Fruit fly (Drosophila melanogaster) whole organism, embryonic: ENCODE data around the gene CG9961.

Experiments used
- Asciz ChIP-seq: fragments of 200-800 bp; sonication (Bioruptor generic); optimal IDR thresholded peaks from 2 replicates; lab custom pipeline; 2017; ENCODE audit warnings: missing biosample characterization, mild to moderate bottlenecking, missing genetic modification characterization, missing genetic modification reagents
- B-H1 ChIP-seq: fragments of 200-800 bp; sonication (Bioruptor generic); IDR thresholded peaks from 3 replicates; pipeline ENCODE4 v1.3.6; 2022; ENCODE audit warnings: missing biosample characterization, missing genetic modification characterization
- C15 ChIP-seq: fragments of 200-800 bp; sonication (Bioruptor generic); IDR thresholded peaks from 3 replicates; pipeline ENCODE4 v1.3.6; 2022; ENCODE audit warnings: missing biosample characterization, missing genetic modification characterization
- CG10366 ChIP-seq: fragments of 200-800 bp; sonication (Bioruptor generic); IDR thresholded peaks from 2 replicates; pipeline ENCODE4 v1.3.6; 2022; ENCODE audit warnings: missing biosample characterization, missing genetic modification characterization
- CG10959 ChIP-seq: fragments of 200-800 bp; sonication (Bioruptor generic); IDR thresholded peaks from 2 replicates; pipeline ENCODE4 v1.3.6; 2022; ENCODE audit warnings: missing biosample characterization, missing genetic modification characterization
- CG12769 ChIP-seq: fragments of 200-800 bp; sonication (Bioruptor generic); optimal IDR thresholded peaks from 2 replicates; lab custom pipeline; 2019; ENCODE audit warnings: missing biosample characterization, mild to moderate bottlenecking, missing genetic modification characterization, moderate library complexity
- CG14710 ChIP-seq: fragments of 200-800 bp; sonication (Bioruptor generic); optimal IDR thresholded peaks from 3 replicates; lab custom pipeline; 2019; ENCODE audit warnings: missing biosample characterization, mild to moderate bottlenecking, missing genetic modification characterization, moderate library complexity
- CG14965 ChIP-seq: fragments of 200-800 bp; sonication (Bioruptor generic); optimal IDR thresholded peaks from 2 replicates; lab custom pipeline; 2016; ENCODE audit warnings: missing biosample characterization, missing genetic modification characterization, borderline replicate concordance
- CG1529 ChIP-seq: fragments of 200-800 bp; sonication (Bioruptor generic); optimal IDR thresholded peaks from 3 replicates; lab custom pipeline; 2018; ENCODE audit warnings: missing biosample characterization, missing genetic modification characterization
- CG15696 ChIP-seq: fragments of 200-800 bp; sonication (Bioruptor generic); optimal IDR thresholded peaks from 2 replicates; lab custom pipeline; 2019; ENCODE audit warnings: missing biosample characterization, mild to moderate bottlenecking, missing genetic modification characterization, moderate library complexity
- CG1603 ChIP-seq: fragments of 200-800 bp; sonication (Bioruptor generic); optimal IDR thresholded peaks from 2 replicates; lab custom pipeline; 2019; ENCODE audit warnings: missing biosample characterization, mild to moderate bottlenecking, missing genetic modification characterization, moderate library complexity
- CG16863 ChIP-seq: fragments of 200-800 bp; sonication (Bioruptor generic); optimal IDR thresholded peaks from 3 replicates; lab custom pipeline; 2016; ENCODE audit warnings: missing biosample characterization, missing genetic modification characterization
- CG2116 ChIP-seq: fragments of 200-800 bp; sonication (Bioruptor generic); optimal IDR thresholded peaks from 3 replicates; lab custom pipeline; 2018; ENCODE audit warnings: missing biosample characterization, mild to moderate bottlenecking, missing genetic modification characterization
- CG2199 ChIP-seq: fragments of 200-800 bp; sonication (Bioruptor generic); IDR thresholded peaks from 3 replicates; pipeline ENCODE4 v1.3.6; 2022; ENCODE audit warnings: missing biosample characterization, missing genetic modification characterization
- CG3407 ChIP-seq: fragments of 200-800 bp; sonication (Bioruptor generic); optimal IDR thresholded peaks from 2 replicates; lab custom pipeline; 2018; ENCODE audit warnings: missing biosample characterization, mild to moderate bottlenecking, missing genetic modification characterization
- CG7271 ChIP-seq: fragments of 200-800 bp; sonication (Bioruptor generic); optimal IDR thresholded peaks from 2 replicates; lab custom pipeline; 2018; ENCODE audit warnings: missing biosample characterization, mild to moderate bottlenecking, missing genetic modification characterization, moderate library complexity
- CG7839 ChIP-seq: fragments of 200-800 bp; sonication (Bioruptor generic); optimal IDR thresholded peaks from 3 replicates; lab custom pipeline; 2018; ENCODE audit warnings: missing biosample characterization, mild to moderate bottlenecking, missing genetic modification characterization, moderate library complexity
- CG8290 ChIP-seq, 3 experiments: fragments of 200-800 bp; sonication (Bioruptor generic); optimal IDR thresholded peaks; 2 replicates each; lab custom pipeline; 2016 to 2019; ENCODE audit warnings: missing biosample characterization in 3 of 3, missing genetic modification characterization in 3 of 3, mild to moderate bottlenecking in 2 of 3, moderate library complexity in 1 of 3
- CG8944 ChIP-seq: fragments of 200-800 bp; sonication (Bioruptor generic); optimal IDR thresholded peaks from 3 replicates; lab custom pipeline; 2016; ENCODE audit warnings: missing biosample characterization, missing genetic modification characterization
- CG9876 ChIP-seq: fragments of 200-800 bp; sonication (Bioruptor generic); optimal IDR thresholded peaks from 2 replicates; lab custom pipeline; 2016; ENCODE audit warnings: missing biosample characterization, missing genetic modification characterization
- ERR ChIP-seq: fragments of 200-800 bp; sonication (Bioruptor generic); optimal IDR thresholded peaks from 2 replicates; lab custom pipeline; 2016; ENCODE audit warnings: missing biosample characterization, missing genetic modification characterization
- Ets97D ChIP-seq: fragments of 200-800 bp; sonication (Bioruptor generic); optimal IDR thresholded peaks from 3 replicates; lab custom pipeline; 2016; ENCODE audit warnings: missing biosample characterization, missing genetic modification characterization
- Fer2 ChIP-seq: fragments of 200-800 bp; sonication (Bioruptor generic); optimal IDR thresholded peaks from 2 replicates; lab custom pipeline; 2018; ENCODE audit warnings: missing biosample characterization, mild to moderate bottlenecking, missing genetic modification characterization, moderate library complexity
- Gsc ChIP-seq: fragments of 200-800 bp; sonication (Bioruptor generic); IDR thresholded peaks from 2 replicates; pipeline ENCODE4 v1.3.6; 2022; ENCODE audit warnings: missing biosample characterization, missing genetic modification characterization
- HHEX ChIP-seq: fragments of 200-800 bp; sonication (Bioruptor generic); optimal IDR thresholded peaks from 3 replicates; lab custom pipeline; 2017; ENCODE audit warnings: missing biosample characterization, mild to moderate bottlenecking, missing genetic modification characterization, missing genetic modification reagents
- Hr39 ChIP-seq: fragments of >200 bp; optimal IDR thresholded peaks from 2 replicates; lab custom pipeline; 2017
- Jarid2 ChIP-seq: fragments of 200-800 bp; sonication (Bioruptor generic); optimal IDR thresholded peaks from 3 replicates; lab custom pipeline; 2017; ENCODE audit warnings: mild to moderate bottlenecking, missing biosample characterization, missing genetic modification reagents, missing genetic modification characterization
- Mes4 ChIP-seq: fragments of 200-800 bp; sonication (Bioruptor generic); optimal IDR thresholded peaks from 2 replicates; lab custom pipeline; 2016; ENCODE audit warnings: missing biosample characterization, missing genetic modification characterization
- NC2α ChIP-seq: fragments of 200-800 bp; sonication (Bioruptor generic); optimal IDR thresholded peaks from 2 replicates; lab custom pipeline; 2016; ENCODE audit warnings: missing biosample characterization, missing genetic modification characterization
- Nf-YA ChIP-seq: fragments of 200-800 bp; sonication (Bioruptor generic); IDR thresholded peaks from 2 replicates; pipeline ENCODE4 v1.3.6; 2022; ENCODE audit warnings: missing biosample characterization, missing genetic modification characterization
- Nf-YB ChIP-seq: fragments of 200-800 bp; sonication (Bioruptor generic); optimal IDR thresholded peaks from 3 replicates; lab custom pipeline; 2019; ENCODE audit warnings: missing biosample characterization, mild to moderate bottlenecking, missing genetic modification characterization, moderate library complexity
- Nf-YC ChIP-seq: fragments of 200-800 bp; optimal IDR thresholded peaks from 3 replicates; lab custom pipeline; 2019; ENCODE audit warnings: missing biosample characterization, mild to moderate bottlenecking, missing genetic modification characterization, moderate library complexity
- Oli ChIP-seq: fragments of 200-800 bp; sonication (Bioruptor generic); optimal IDR thresholded peaks from 2 replicates; lab custom pipeline; 2018; ENCODE audit warnings: missing biosample characterization, mild to moderate bottlenecking, missing genetic modification characterization, moderate library complexity
- Pdp1 ChIP-seq, 2 experiments: fragments of 200-800 bp; sonication (Bioruptor generic); optimal IDR thresholded peaks; 3 replicates each; lab custom pipeline; 2016; ENCODE audit warnings: missing biosample characterization in 2 of 2, missing genetic modification characterization in 2 of 2, mild to moderate bottlenecking in 1 of 2, moderate library complexity in 1 of 2
- Taf1 ChIP-seq: fragments of 200-800 bp; sonication (Bioruptor generic); IDR thresholded peaks from 2 replicates; pipeline ENCODE4 v1.3.6; 2022; ENCODE audit warnings: missing biosample characterization, missing genetic modification characterization
- Xbp1 ChIP-seq: fragments of 200-800 bp; sonication (Bioruptor generic); optimal IDR thresholded peaks from 3 replicates; lab custom pipeline; 2016; ENCODE audit warnings: missing biosample characterization, mild to moderate bottlenecking, missing genetic modification characterization
- ac ChIP-seq: fragments of 200-800 bp; sonication (Bioruptor generic); optimal IDR thresholded peaks from 3 replicates; lab custom pipeline; 2017; ENCODE audit warnings: missing biosample characterization, mild to moderate bottlenecking, missing genetic modification characterization
- fd102C ChIP-seq: fragments of 200-800 bp; sonication (Bioruptor generic); optimal IDR thresholded peaks from 2 replicates; lab custom pipeline; 2018; ENCODE audit warnings: missing biosample characterization, mild to moderate bottlenecking, missing genetic modification characterization, moderate library complexity
- hth ChIP-seq: fragments of >200 bp; optimal IDR thresholded peaks from 2 replicates; lab custom pipeline; 2017; ENCODE audit warnings: inconsistent platforms
- lbe ChIP-seq: fragments of 200-800 bp; sonication (Bioruptor generic); optimal IDR thresholded peaks from 2 replicates; lab custom pipeline; 2016; ENCODE audit warnings: missing biosample characterization, mild to moderate bottlenecking, missing genetic modification characterization
- lilli ChIP-seq: fragments of 200-800 bp; sonication (Bioruptor generic); optimal IDR thresholded peaks from 3 replicates; lab custom pipeline; 2016; ENCODE audit warnings: missing biosample characterization, missing genetic modification characterization
- mld ChIP-seq: fragments of 200-800 bp; sonication (Bioruptor generic); IDR thresholded peaks from 3 replicates; pipeline ENCODE4 v1.3.6; 2022; ENCODE audit warnings: missing biosample characterization, missing genetic modification characterization; ENCODE audit not compliant: partially characterized antibody
- nom ChIP-seq: fragments of 200-800 bp; sonication (Bioruptor generic); optimal IDR thresholded peaks from 2 replicates; lab custom pipeline; 2017; ENCODE audit warnings: missing biosample characterization, missing genetic modification characterization, mild to moderate bottlenecking, moderate library complexity, missing genetic modification reagents
- phol ChIP-seq: fragments of 200-800 bp; sonication (Bioruptor generic); optimal IDR thresholded peaks from 3 replicates; lab custom pipeline; 2018; ENCODE audit warnings: missing biosample characterization, mild to moderate bottlenecking, missing genetic modification characterization, moderate library complexity
- salm ChIP-seq: fragments of 200-800 bp; sonication (Bioruptor generic); optimal IDR thresholded peaks from 2 replicates; lab custom pipeline; 2018; ENCODE audit warnings: missing biosample characterization, mild to moderate bottlenecking, missing genetic modification characterization
- scrt ChIP-seq: fragments of 200-800 bp; sonication (Bioruptor generic); optimal IDR thresholded peaks from 2 replicates; lab custom pipeline; 2018; ENCODE audit warnings: missing biosample characterization, mild to moderate bottlenecking, missing genetic modification characterization, moderate library complexity
- tap ChIP-seq: fragments of 200-800 bp; optimal IDR thresholded peaks from 3 replicates; lab custom pipeline; 2019; ENCODE audit warnings: missing biosample characterization, mild to moderate bottlenecking, missing genetic modification characterization, moderate library complexity
- trem ChIP-seq: fragments of 200-800 bp; optimal IDR thresholded peaks from 3 replicates; lab custom pipeline; 2019; ENCODE audit warnings: missing biosample characterization, mild to moderate bottlenecking, missing genetic modification characterization, moderate library complexity
- tup ChIP-seq: fragments of 200-800 bp; sonication (Bioruptor generic); optimal IDR thresholded peaks from 2 replicates; lab custom pipeline; 2016; ENCODE audit warnings: missing biosample characterization, mild to moderate bottlenecking, missing genetic modification characterization, moderate library complexity
- usp ChIP-seq: fragments of >200 bp; optimal IDR thresholded peaks from 2 replicates; lab custom pipeline; 2017; ENCODE audit warnings: missing biosample characterization, missing genetic modification characterization

Gene CG9961

DNA sequence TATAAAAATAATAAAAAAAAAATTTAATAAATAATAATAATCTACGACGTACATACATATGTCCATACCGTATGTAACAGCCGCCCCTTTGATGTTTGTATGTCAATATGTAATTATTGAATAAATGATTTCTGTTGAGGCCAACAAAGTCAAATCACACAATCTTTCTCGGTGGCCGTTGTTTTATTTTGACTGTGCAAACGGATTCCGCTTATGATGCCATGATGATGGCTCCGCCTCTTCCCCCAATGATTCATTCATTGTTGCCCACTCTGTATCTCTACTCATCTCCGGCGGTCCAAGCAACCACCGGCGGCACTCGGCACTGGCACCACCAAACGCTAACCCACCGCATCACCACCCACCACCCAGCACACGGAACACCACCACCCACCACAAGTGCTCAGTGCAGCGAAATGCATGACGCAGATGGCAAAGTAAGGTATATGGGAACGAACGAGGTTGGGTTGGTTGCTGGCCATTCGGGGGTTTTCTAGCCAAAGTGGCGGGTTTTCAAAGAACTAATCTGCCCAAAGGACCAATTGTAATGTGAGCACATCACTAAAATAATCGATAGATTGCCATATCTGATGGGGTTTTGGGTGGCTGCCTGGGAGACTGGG lies 4.5 kb upstream of the CG9961 start:
- TF ChIP-seq CG15696 (tag; lab: Kevin White, UChicago) (no peak), usp (GFP tag; lab: Kevin White, UChicago) (no peak), Nf-YB (GFP tag; lab: Kevin White, UChicago) (no peak), Ets97D (GFP tag; lab: Kevin White, UChicago) (no peak), CG8944 (GFP tag; lab: Kevin White, UChicago) (no peak), CG14965 (GFP tag; lab: Kevin White, UChicago) (no peak), Pdp1 (GFP tag; optimal IDR thresholded peaks at IDR 0.05; lab: Kevin White, UChicago) (no peak), Nf-YA (GFP tag; lab: Robert Waterston, UW) (no peak), CG7271 (tag; lab: Kevin White, UChicago) (no peak), phol (tag; lab: Kevin White, UChicago) (no peak), B-H1 (GFP tag; lab: Robert Waterston, UW) (no peak), fd102C (GFP tag; lab: Kevin White, UChicago) (no peak), trem (tag; lab: Kevin White, UChicago) (no peak), Asciz (GFP tag; lab: Kevin White, UChicago) (no peak), Jarid2 (GFP tag; lab: Kevin White, UChicago) (no peak), lbe (GFP tag; lab: Kevin White, UChicago) (no peak), nom (GFP tag; lab: Kevin White, UChicago) (no peak), Nf-YC (tag; lab: Kevin White, UChicago) (no peak), CG14710 (tag; lab: Kevin White, UChicago) (no peak), CG10366 (no peak), HHEX (no peak), ERR (peak; percentile 13), Gsc (no peak), hth (lab: Kevin White, UChicago) (no peak), Taf1 (GFP tag; lab: Robert Waterston, UW) (no peak), CG2199 (GFP tag; lab: Robert Waterston, UW) (no peak), CG2116 (no peak), scrt (GFP tag; lab: Kevin White, UChicago) (no peak), salm (tag; lab: Kevin White, UChicago) (no peak), ac (GFP tag; lab: Kevin White, UChicago) (no peak), Fer2 (tag; lab: Kevin White, UChicago) (no peak), Mes4 (peak; percentile 13), C15 (GFP tag; lab: Robert Waterston, UW) (no peak), CG12769 (tag; lab: Kevin White, UChicago) (peak; percentile 36), CG7839 (tag; lab: Kevin White, UChicago) (no peak), CG1603 (tag; lab: Kevin White, UChicago) (peak; percentile 30), CG9876 (GFP tag; lab: Kevin White, UChicago) (no peak), tap (tag; lab: Kevin White, UChicago) (no peak), Hr39 (lab: Kevin White, UChicago) (no peak), lilli (GFP tag; lab: Kevin White, UChicago) (peak; percentile 10), CG1529 (GFP tag; lab: Kevin White, UChicago) (peak; percentile 42), CG10959 (GFP tag; lab: Robert Waterston, UW) (no peak), CG3407 (GFP tag; lab: Kevin White, UChicago) (no peak), CG8290 (GFP tag; optimal IDR thresholded peaks at IDR 0.05; lab: Kevin White, UChicago) (no peak), CG8290 (tag; optimal IDR thresholded peaks at IDR 0.05; lab: Kevin White, UChicago) (peak in 1 of 2 experiments; percentile 68), tup (GFP tag; lab: Kevin White, UChicago) (no peak), Oli (tag; lab: Kevin White, UChicago) (no peak), mld (no peak), CG16863 (GFP tag; lab: Kevin White, UChicago) (no peak), NC2α (no peak), Xbp1 (no peak)
